Fruit fly (Drosophila melanogaster) whole organism, embryonic: Measurements from ENCODE around the gene scpr-B.

Source experiments
- Atf-2 ChIP-seq: fragments of 200-800 bp; sonication (Bioruptor generic); optimal IDR thresholded peaks from 2 replicates; lab custom pipeline; 2016; ENCODE audit warnings: missing biosample characterization, missing genetic modification characterization
- Bdp1 ChIP-seq: fragments of 200-800 bp; sonication (Bioruptor generic); optimal IDR thresholded peaks from 3 replicates; lab custom pipeline; 2016; ENCODE audit warnings: missing biosample characterization, missing genetic modification characterization
- CG10267 ChIP-seq: fragments of 200-800 bp; sonication (Bioruptor generic); optimal IDR thresholded peaks from 2 replicates; lab custom pipeline; 2018; ENCODE audit warnings: missing biosample characterization, mild to moderate bottlenecking, missing genetic modification characterization, moderate library complexity
- CG10321 ChIP-seq: fragments of 200-800 bp; sonication (Bioruptor generic); IDR thresholded peaks from 2 replicates; pipeline ENCODE4 v1.3.6; 2022; ENCODE audit warnings: missing biosample characterization, missing genetic modification characterization
- CG10366 ChIP-seq: fragments of 200-800 bp; sonication (Bioruptor generic); IDR thresholded peaks from 2 replicates; pipeline ENCODE4 v1.3.6; 2022; ENCODE audit warnings: missing biosample characterization, missing genetic modification characterization
- CG10431 ChIP-seq: fragments of 200-800 bp; sonication (Bioruptor generic); optimal IDR thresholded peaks from 3 replicates; lab custom pipeline; 2018; ENCODE audit warnings: missing biosample characterization, mild to moderate bottlenecking, missing genetic modification characterization
- CG12155 ChIP-seq: fragments of 200-800 bp; sonication (Bioruptor generic); optimal IDR thresholded peaks from 3 replicates; lab custom pipeline; 2016; ENCODE audit warnings: missing biosample characterization, missing genetic modification characterization
- CG12219 ChIP-seq: fragments of 200-800 bp; sonication (Bioruptor generic); optimal IDR thresholded peaks from 3 replicates; lab custom pipeline; 2018; ENCODE audit warnings: missing biosample characterization, mild to moderate bottlenecking, missing genetic modification characterization
- CG13775 ChIP-seq: fragments of 200-800 bp; sonication (Bioruptor generic); optimal IDR thresholded peaks from 3 replicates; lab custom pipeline; 2017; ENCODE audit warnings: missing biosample characterization, mild to moderate bottlenecking, missing genetic modification characterization
- CG16863 ChIP-seq: fragments of 200-800 bp; sonication (Bioruptor generic); optimal IDR thresholded peaks from 3 replicates; lab custom pipeline; 2016; ENCODE audit warnings: missing biosample characterization, missing genetic modification characterization
- CG1832 ChIP-seq: fragments of 200-800 bp; sonication (Bioruptor generic); optimal IDR thresholded peaks from 2 replicates; lab custom pipeline; 2017; ENCODE audit warnings: missing biosample characterization, mild to moderate bottlenecking, missing genetic modification characterization, inconsistent platforms
- CG30403 ChIP-seq: fragments of 200-800 bp; sonication (Bioruptor generic); optimal IDR thresholded peaks from 3 replicates; lab custom pipeline; 2016; ENCODE audit warnings: missing biosample characterization, missing genetic modification characterization
- CG31224 ChIP-seq: fragments of 200-800 bp; sonication (Bioruptor generic); IDR thresholded peaks from 2 replicates; pipeline ENCODE4 v1.3.6; 2022; ENCODE audit warnings: missing biosample characterization, missing genetic modification characterization
- CG8478 ChIP-seq: fragments of >200 bp; optimal IDR thresholded peaks from 2 replicates; lab custom pipeline; 2018
- CG8944 ChIP-seq: fragments of 200-800 bp; sonication (Bioruptor generic); optimal IDR thresholded peaks from 3 replicates; lab custom pipeline; 2016; ENCODE audit warnings: missing biosample characterization, missing genetic modification characterization
- CG9797 ChIP-seq: fragments of 200-800 bp; sonication (Bioruptor generic); optimal IDR thresholded peaks from 3 replicates; lab custom pipeline; 2018; ENCODE audit warnings: missing biosample characterization, mild to moderate bottlenecking, missing genetic modification characterization
- Camta ChIP-seq: fragments of 200-800 bp; sonication (Bioruptor generic); optimal IDR thresholded peaks from 2 replicates; lab custom pipeline; 2016; ENCODE audit warnings: missing biosample characterization, missing genetic modification characterization
- D ChIP-seq, 2 experiments: fragments of 200-800 bp in 1 of 2; fragments of >200 bp in 1 of 2; sonication (Bioruptor generic) in 1 of 2; optimal IDR thresholded peaks; 2 replicates in 1 of 2; 3 replicates in 1 of 2; lab custom pipeline; 2017; ENCODE audit warnings: mild to moderate bottlenecking in 1 of 2, missing biosample characterization in 1 of 2, missing genetic modification characterization in 1 of 2, missing genetic modification reagents in 1 of 2
- D19A ChIP-seq: fragments of 200-800 bp; optimal IDR thresholded peaks from 3 replicates; lab custom pipeline; 2019; ENCODE audit warnings: missing biosample characterization, mild to moderate bottlenecking, missing genetic modification characterization, moderate library complexity
- Drgx ChIP-seq: fragments of 200-800 bp; sonication (Bioruptor generic); IDR thresholded peaks from 2 replicates; pipeline ENCODE4 v1.3.6; 2022; ENCODE audit warnings: missing biosample characterization, missing genetic modification characterization
- Hand ChIP-seq: fragments of 200-800 bp; sonication (Bioruptor generic); optimal IDR thresholded peaks from 2 replicates; lab custom pipeline; 2017; ENCODE audit warnings: mild to moderate bottlenecking, missing biosample characterization, missing genetic modification reagents, missing genetic modification characterization
- HmgD ChIP-seq: fragments of 200-800 bp; sonication (Bioruptor generic); optimal IDR thresholded peaks from 3 replicates; lab custom pipeline; 2016; ENCODE audit warnings: missing biosample characterization, missing genetic modification characterization
- Jarid2 ChIP-seq: fragments of 200-800 bp; sonication (Bioruptor generic); optimal IDR thresholded peaks from 3 replicates; lab custom pipeline; 2017; ENCODE audit warnings: mild to moderate bottlenecking, missing biosample characterization, missing genetic modification reagents, missing genetic modification characterization
- Lpt ChIP-seq: fragments of >200 bp; optimal IDR thresholded peaks from 2 replicates; lab custom pipeline; 2018; ENCODE audit warnings: missing biosample characterization, missing genetic modification characterization
- Myb ChIP-seq: fragments of 200-800 bp; sonication (Bioruptor generic); optimal IDR thresholded peaks from 2 replicates; lab custom pipeline; 2016; ENCODE audit warnings: missing biosample characterization, missing genetic modification characterization
- NC2α ChIP-seq: fragments of 200-800 bp; sonication (Bioruptor generic); optimal IDR thresholded peaks from 2 replicates; lab custom pipeline; 2016; ENCODE audit warnings: missing biosample characterization, missing genetic modification characterization
- Nf-YB ChIP-seq: fragments of 200-800 bp; sonication (Bioruptor generic); optimal IDR thresholded peaks from 3 replicates; lab custom pipeline; 2019; ENCODE audit warnings: missing biosample characterization, mild to moderate bottlenecking, missing genetic modification characterization, moderate library complexity
- Nf-YC ChIP-seq: fragments of 200-800 bp; optimal IDR thresholded peaks from 3 replicates; lab custom pipeline; 2019; ENCODE audit warnings: missing biosample characterization, mild to moderate bottlenecking, missing genetic modification characterization, moderate library complexity
- Oli ChIP-seq: fragments of 200-800 bp; sonication (Bioruptor generic); optimal IDR thresholded peaks from 2 replicates; lab custom pipeline; 2018; ENCODE audit warnings: missing biosample characterization, mild to moderate bottlenecking, missing genetic modification characterization, moderate library complexity
- Sox102F ChIP-seq: fragments of 200-800 bp; sonication (Bioruptor generic); optimal IDR thresholded peaks from 2 replicates; lab custom pipeline; 2018; ENCODE audit warnings: missing biosample characterization, mild to moderate bottlenecking, missing genetic modification characterization, moderate library complexity
- az2 ChIP-seq: fragments of 200-800 bp; sonication (Bioruptor generic); optimal IDR thresholded peaks from 3 replicates; lab custom pipeline; 2016; ENCODE audit warnings: missing biosample characterization, missing genetic modification characterization
- bcd ChIP-seq: fragments of 200-800 bp; sonication (Bioruptor generic); optimal IDR thresholded peaks from 2 replicates; lab custom pipeline; 2017; ENCODE audit warnings: missing biosample characterization, mild to moderate bottlenecking, missing genetic modification characterization
- bowl ChIP-seq: fragments of 200-800 bp; sonication (Bioruptor generic); IDR thresholded peaks from 2 replicates; pipeline ENCODE4 v1.3.6; 2022; ENCODE audit warnings: missing biosample characterization, missing genetic modification characterization
- cad ChIP-seq: fragments of >200 bp; optimal IDR thresholded peaks from 2 replicates; lab custom pipeline; 2017; ENCODE audit warnings: missing biosample characterization, missing genetic modification characterization
- crol ChIP-seq: fragments of 200-800 bp; sonication (Bioruptor generic); IDR thresholded peaks from 2 replicates; pipeline ENCODE4 v1.3.6; 2022; ENCODE audit warnings: missing biosample characterization, missing genetic modification characterization
- disco-r ChIP-seq: fragments of 200-800 bp; sonication (Bioruptor generic); optimal IDR thresholded peaks from 2 replicates; lab custom pipeline; 2016; ENCODE audit warnings: missing biosample characterization, missing genetic modification characterization
- insv ChIP-seq, 2 experiments: fragments of 200-800 bp; sonication (Bioruptor generic); optimal IDR thresholded peaks; 3 replicates each; lab custom pipeline; 2016 to 2018; ENCODE audit warnings: missing biosample characterization in 2 of 2, missing genetic modification characterization in 2 of 2
- jing ChIP-seq: fragments of 200-800 bp; sonication (Bioruptor generic); optimal IDR thresholded peaks from 2 replicates; lab custom pipeline; 2018; ENCODE audit warnings: missing biosample characterization, mild to moderate bottlenecking, missing genetic modification characterization
- jumu ChIP-seq: fragments of 200-800 bp; sonication (Bioruptor generic); optimal IDR thresholded peaks from 3 replicates; lab custom pipeline; 2016; ENCODE audit warnings: missing biosample characterization, missing genetic modification characterization
- kah ChIP-seq: fragments of 200-800 bp; sonication (Bioruptor generic); optimal IDR thresholded peaks from 2 replicates; lab custom pipeline; 2018; ENCODE audit warnings: missing biosample characterization, mild to moderate bottlenecking, missing genetic modification characterization
- kay ChIP-seq: fragments of 200-800 bp; sonication (Bioruptor generic); optimal IDR thresholded peaks from 2 replicates; lab custom pipeline; 2016; ENCODE audit warnings: missing biosample characterization, missing genetic modification characterization
- nerfin-2 ChIP-seq: fragments of 200-800 bp; sonication (Bioruptor generic); IDR thresholded peaks from 2 replicates; pipeline ENCODE4 v1.3.6; 2022; ENCODE audit warnings: missing biosample characterization, missing genetic modification characterization; ENCODE audit not compliant: partially characterized antibody
- odd ChIP-seq: fragments of 200-800 bp; sonication (Bioruptor generic); optimal IDR thresholded peaks from 2 replicates; lab custom pipeline; 2017; ENCODE audit warnings: missing biosample characterization, mild to moderate bottlenecking, missing genetic modification characterization
- psq ChIP-seq: fragments of 200-800 bp; sonication (Bioruptor generic); optimal IDR thresholded peaks from 2 replicates; lab custom pipeline; 2017; ENCODE audit warnings: missing biosample characterization, missing genetic modification characterization
- shn ChIP-seq: fragments of 200-800 bp; sonication (Bioruptor generic); optimal IDR thresholded peaks from 3 replicates; lab custom pipeline; 2016; ENCODE audit warnings: missing biosample characterization, missing genetic modification characterization
- slp2 ChIP-seq: fragments of 200-800 bp; sonication (Bioruptor generic); optimal IDR thresholded peaks from 2 replicates; lab custom pipeline; 2016; ENCODE audit warnings: missing biosample characterization, missing genetic modification characterization
- so ChIP-seq: fragments of 200-800 bp; sonication (Bioruptor generic); IDR thresholded peaks from 3 replicates; pipeline ENCODE4 v1.3.6; 2022; ENCODE audit warnings: missing biosample characterization, missing genetic modification characterization
- ttk ChIP-seq: fragments of 200-800 bp; sonication (Bioruptor generic); IDR thresholded peaks from 2 replicates; pipeline ENCODE4 v2.1.2; 2022; ENCODE audit warnings: missing biosample characterization, missing genetic modification characterization
- unpg ChIP-seq: fragments of 200-800 bp; sonication (Bioruptor generic); optimal IDR thresholded peaks from 3 replicates; lab custom pipeline; 2018; ENCODE audit warnings: missing biosample characterization, mild to moderate bottlenecking, missing genetic modification characterization, moderate library complexity
- wek ChIP-seq: fragments of 200-800 bp; sonication (Bioruptor generic); optimal IDR thresholded peaks from 3 replicates; lab custom pipeline; 2018; ENCODE audit warnings: missing biosample characterization, mild to moderate bottlenecking, missing genetic modification characterization, moderate library complexity

scpr-B gene

dm6 chr3R:11211291-11212061 is 29.3 kb downstream of the scpr-B start (continued):
- TF ChIP-seq CG10321 (GFP tag; lab: Robert Waterston, UW) = peak; percentile 5; the same call in 1 of the 2 replicates
- peak; percentile 89 for TF ChIP-seq CG12155
- TF ChIP-seq CG13775 (GFP tag; lab: Kevin White, UChicago) = peak; percentile 53
- TF ChIP-seq CG8478 = no peak
- TF ChIP-seq nerfin-2 (GFP tag; lab: Robert Waterston, UW) = no peak
- TF ChIP-seq psq (GFP tag; lab: Kevin White, UChicago) = peak; percentile 40
- peak; percentile 8 for TF ChIP-seq Bdp1 (GFP tag; lab: Kevin White, UChicago)
- TF ChIP-seq Nf-YC (tag; lab: Kevin White, UChicago) = peak; percentile 71
- no peak for TF ChIP-seq cad
- TF ChIP-seq CG8944 = peak; percentile 67
- peak; percentile 56; the same call in 1 of the 2 replicates for TF ChIP-seq crol (GFP tag; lab: Robert Waterston, UW)
- TF ChIP-seq Lpt (GFP tag; lab: Kevin White, UChicago) = no peak
- peak; percentile 10 for TF ChIP-seq CG9797
- peak; percentile 65 for TF ChIP-seq ttk (GFP tag; lab: Robert Waterston, UW)
- TF ChIP-seq shn (GFP tag; lab: Kevin White, UChicago) = peak; percentile 61
- peak; percentile 65 for TF ChIP-seq unpg
- peak; percentile 75 for TF ChIP-seq CG10366 (GFP tag; lab: Robert Waterston, UW)
- peak; percentile 84 for TF ChIP-seq kay (GFP tag; lab: Kevin White, UChicago)
- peak; percentile 34 for TF ChIP-seq Camta (GFP tag; lab: Kevin White, UChicago)
- peak; percentile 53 for TF ChIP-seq CG10267 (tag; lab: Kevin White, UChicago)
- peak; percentile 75 for TF ChIP-seq Sox102F
- TF ChIP-seq D (optimal IDR thresholded peaks at IDR 0.05; lab: Kevin White, UChicago) = no peak
- peak; percentile 25 for TF ChIP-seq D (GFP tag; optimal IDR thresholded peaks at IDR 0.05; lab: Kevin White, UChicago)
- peak; percentile 9 for TF ChIP-seq Nf-YB
- peak; percentile 88 for TF ChIP-seq CG30403
- TF ChIP-seq Atf-2 (GFP tag; lab: Kevin White, UChicago) = peak; percentile 48
- peak; percentile 43 for TF ChIP-seq CG1832 (GFP tag; lab: Kevin White, UChicago)
- TF ChIP-seq CG12219 (GFP tag; lab: Kevin White, UChicago) = peak; percentile 43
- peak in 1 of 2 experiments; percentile 17 for TF ChIP-seq insv (GFP tag; optimal IDR thresholded peaks at IDR 0.05; lab: Kevin White, UChicago)
- peak; percentile 62 for TF ChIP-seq bcd (GFP tag; lab: Kevin White, UChicago)
- no peak for TF ChIP-seq odd (GFP tag; lab: Kevin White, UChicago)
- peak; percentile 37 for TF ChIP-seq NC2α (GFP tag; lab: Kevin White, UChicago)
- peak; percentile 70 for TF ChIP-seq Drgx
- TF ChIP-seq jumu = peak; percentile 61
- TF ChIP-seq bowl = peak; percentile 63
- TF ChIP-seq Myb (GFP tag; lab: Kevin White, UChicago) = peak; percentile 58
- peak; percentile 58 for TF ChIP-seq Oli (tag; lab: Kevin White, UChicago)
- TF ChIP-seq CG10431 (GFP tag; lab: Kevin White, UChicago) = no peak
- TF ChIP-seq CG16863 = peak; percentile 68
- peak; percentile 41 for TF ChIP-seq disco-r (GFP tag; lab: Kevin White, UChicago)
- TF ChIP-seq Jarid2 = no peak
- peak; percentile 75 for TF ChIP-seq az2
- TF ChIP-seq Hand = no peak
- TF ChIP-seq jing (GFP tag; lab: Kevin White, UChicago) = no peak
- TF ChIP-seq wek (GFP tag; lab: Kevin White, UChicago) = no peak
- TF ChIP-seq CG31224 = peak; percentile 67
- peak; percentile 64; the same call in 1 of the 3 replicates for TF ChIP-seq so
- peak; percentile 87 for TF ChIP-seq kah
- peak; percentile 25 for TF ChIP-seq slp2 (GFP tag; lab: Kevin White, UChicago)
- TF ChIP-seq HmgD = no peak
- peak; percentile 55 for TF ChIP-seq D19A
